Worm (Caenorhabditis elegans) whole organism, L2 larva: ENCODE results near the gene dif-1.

Source experiments
- C34F6.9 ChIP-seq: fragments of 150-350 bp; optimal IDR thresholded peaks from 2 replicates; lab custom pipeline; 2014; ENCODE audit warnings: missing biosample characterization, missing genetic modification characterization
- F13H6.1 ChIP-seq: sonication (generic microtip); optimal IDR thresholded peaks from 2 replicates; lab custom pipeline; 2016; ENCODE audit warnings: missing genetic modification characterization, missing compliant biosample characterization
- R02D3.7 ChIP-seq: fragments of 150-350 bp; optimal IDR thresholded peaks from 2 replicates; lab custom pipeline; 2014; ENCODE audit warnings: missing biosample characterization, missing genetic modification characterization
- Y55F3AM.14 ChIP-seq: fragments of 200-800 bp; sonication (Bioruptor generic); optimal IDR thresholded peaks from 2 replicates; lab custom pipeline; 2018; ENCODE audit warnings: mild to moderate bottlenecking, missing genetic modification characterization, missing compliant biosample characterization
- ZK546.5 ChIP-seq: sonication (generic microtip); optimal IDR thresholded peaks from 2 replicates; lab custom pipeline; 2017; ENCODE audit warnings: missing biosample characterization, missing genetic modification characterization
- alr-1 ChIP-seq: fragments of 150-350 bp; optimal IDR thresholded peaks from 2 replicates; lab custom pipeline; 2014; ENCODE audit warnings: missing biosample characterization, missing genetic modification characterization
- aly-2 ChIP-seq: fragments of 150-350 bp; optimal IDR thresholded peaks from 2 replicates; lab custom pipeline; 2014; ENCODE audit warnings: missing biosample characterization, missing genetic modification characterization
- blmp-1 ChIP-seq: sonication (generic microtip); optimal IDR thresholded peaks from 2 replicates; lab custom pipeline; 2017; ENCODE audit warnings: missing genetic modification characterization, mild to moderate bottlenecking, missing compliant biosample characterization, antibody characterized with exemption, moderate library complexity; ENCODE audit not compliant: insufficient read depth
- ceh-16 ChIP-seq: fragments of 150-350 bp; optimal IDR thresholded peaks from 2 replicates; lab custom pipeline; 2014; ENCODE audit warnings: missing biosample characterization, missing genetic modification characterization
- ceh-82 ChIP-seq: fragments of 150-350 bp; optimal IDR thresholded peaks from 2 replicates; lab custom pipeline; 2014; ENCODE audit warnings: missing biosample characterization, missing genetic modification characterization
- crh-2 ChIP-seq: sonication (generic microtip); optimal IDR thresholded peaks from 2 replicates; lab custom pipeline; 2017; ENCODE audit warnings: missing biosample characterization, missing genetic modification characterization
- egl-27 ChIP-seq: sonication (generic microtip); optimal IDR thresholded peaks from 3 replicates; lab custom pipeline; 2017; ENCODE audit warnings: missing biosample characterization, missing genetic modification reagents, missing genetic modification characterization
- elt-1 ChIP-seq: fragments of 150-350 bp; optimal IDR thresholded peaks from 2 replicates; lab custom pipeline; 2014; ENCODE audit warnings: missing biosample characterization, missing genetic modification characterization
- elt-3 ChIP-seq: sonication (generic microtip); optimal IDR thresholded peaks from 2 replicates; lab custom pipeline; 2017; ENCODE audit warnings: missing biosample characterization, missing genetic modification characterization
- fos-1 ChIP-seq: fragments of 150-350 bp; optimal IDR thresholded peaks from 2 replicates; lab custom pipeline; 2014; ENCODE audit warnings: missing biosample characterization, missing genetic modification characterization
- gmeb-1 ChIP-seq: fragments of 150-350 bp; optimal IDR thresholded peaks from 2 replicates; lab custom pipeline; 2014; ENCODE audit warnings: missing biosample characterization, missing genetic modification characterization
- lin-11 ChIP-seq: fragments of 150-350 bp; sonication (generic microtip); optimal IDR thresholded peaks from 2 replicates; lab custom pipeline; 2014; ENCODE audit warnings: missing biosample characterization, missing genetic modification characterization, inconsistent platforms, mixed read lengths
- lin-13 ChIP-seq: fragments of 150-350 bp; optimal IDR thresholded peaks from 2 replicates; lab custom pipeline; 2014; ENCODE audit warnings: missing biosample characterization, missing genetic modification reagents, missing genetic modification characterization
- lsy-2 ChIP-seq, 2 experiments: fragments of 150-350 bp in 1 of 2; sonication (generic microtip) in 1 of 2; optimal IDR thresholded peaks; 2 replicates each; lab custom pipeline; 2014 to 2017; ENCODE audit warnings: missing biosample characterization in 2 of 2, missing genetic modification characterization in 2 of 2
- mab-5 ChIP-seq: fragments of 150-350 bp; optimal IDR thresholded peaks from 2 replicates; lab custom pipeline; 2014; ENCODE audit warnings: missing biosample characterization, missing genetic modification characterization
- mbf-1 ChIP-seq: sonication (generic microtip); optimal IDR thresholded peaks from 2 replicates; lab custom pipeline; 2017; ENCODE audit warnings: missing biosample characterization, missing genetic modification characterization
- mdl-1 ChIP-seq, 2 experiments: fragments of 150-350 bp in 1 of 2; sonication (generic microtip) in 1 of 2; optimal IDR thresholded peaks; 2 replicates each; lab custom pipeline; 2017; ENCODE audit warnings: missing biosample characterization in 2 of 2, missing genetic modification characterization in 2 of 2
- nhr-10 ChIP-seq: sonication (generic microtip); optimal IDR thresholded peaks from 2 replicates; lab custom pipeline; 2017; ENCODE audit warnings: missing biosample characterization, missing genetic modification characterization
- nhr-12 ChIP-seq: fragments of 150-350 bp; optimal IDR thresholded peaks from 2 replicates; lab custom pipeline; 2014; ENCODE audit warnings: missing biosample characterization, missing genetic modification characterization
- nhr-129 ChIP-seq: fragments of 150-350 bp; optimal IDR thresholded peaks from 2 replicates; lab custom pipeline; 2014; ENCODE audit warnings: missing biosample characterization, missing genetic modification characterization
- nhr-21 ChIP-seq: fragments of 150-350 bp; optimal IDR thresholded peaks from 2 replicates; lab custom pipeline; 2014; ENCODE audit warnings: missing biosample characterization, missing genetic modification characterization
- nhr-23 ChIP-seq: fragments of 150-350 bp; optimal IDR thresholded peaks from 2 replicates; lab custom pipeline; 2014; ENCODE audit warnings: missing biosample characterization, missing genetic modification reagents, missing genetic modification characterization
- nhr-237 ChIP-seq: fragments of 150-350 bp; optimal IDR thresholded peaks from 2 replicates; lab custom pipeline; 2014; ENCODE audit warnings: missing biosample characterization, missing genetic modification characterization
- nhr-25 ChIP-seq: fragments of 150-350 bp; sonication (generic microtip); optimal IDR thresholded peaks from 3 replicates; lab custom pipeline; 2014; ENCODE audit warnings: missing biosample characterization, missing genetic modification characterization
- nhr-6 ChIP-seq: fragments of 150-350 bp; optimal IDR thresholded peaks from 2 replicates; lab custom pipeline; 2014; ENCODE audit warnings: missing biosample characterization, missing genetic modification characterization
- nhr-77 ChIP-seq: fragments of 150-350 bp; optimal IDR thresholded peaks from 2 replicates; lab custom pipeline; 2014; ENCODE audit warnings: missing biosample characterization, missing genetic modification characterization
- peb-1 ChIP-seq: fragments of 150-350 bp; optimal IDR thresholded peaks from 2 replicates; lab custom pipeline; 2014; ENCODE audit warnings: missing biosample characterization, missing genetic modification characterization
- sem-4 ChIP-seq: fragments of 150-350 bp; optimal IDR thresholded peaks from 2 replicates; lab custom pipeline; 2014; ENCODE audit warnings: missing biosample characterization, missing genetic modification reagents, missing genetic modification characterization
- skn-1 ChIP-seq: sonication (generic microtip); optimal IDR thresholded peaks from 2 replicates; lab custom pipeline; 2017; ENCODE audit warnings: missing biosample characterization, missing genetic modification characterization
- sma-3 ChIP-seq: sonication (generic microtip); optimal IDR thresholded peaks from 2 replicates; lab custom pipeline; 2016; ENCODE audit warnings: missing genetic modification reagents, missing genetic modification characterization, missing compliant biosample characterization
- sma-9 ChIP-seq, 2 experiments: fragments of 150-350 bp in 1 of 2; sonication (generic microtip) in 1 of 2; optimal IDR thresholded peaks; 2 replicates each; lab custom pipeline; 2014 to 2016; ENCODE audit warnings: missing genetic modification characterization in 2 of 2, mild to moderate bottlenecking in 1 of 2, missing biosample characterization in 1 of 2, missing compliant biosample characterization in 1 of 2, missing genetic modification reagents in 1 of 2, moderate library complexity in 1 of 2
- snpc-4 ChIP-seq: fragments of 150-350 bp; optimal IDR thresholded peaks from 2 replicates; lab custom pipeline; 2014; ENCODE audit warnings: missing biosample characterization, missing genetic modification characterization
- unc-55 ChIP-seq: fragments of 150-350 bp; sonication (generic microtip); optimal IDR thresholded peaks from 3 replicates; lab custom pipeline; 2014; ENCODE audit warnings: missing biosample characterization, missing genetic modification reagents, missing genetic modification characterization
- unc-62 ChIP-seq: fragments of 150-350 bp; optimal IDR thresholded peaks from 2 replicates; lab custom pipeline; 2014; ENCODE audit warnings: missing biosample characterization, missing genetic modification reagents, missing genetic modification characterization
- zag-1 ChIP-seq: fragments of 150-350 bp; optimal IDR thresholded peaks from 2 replicates; lab custom pipeline; 2014; ENCODE audit warnings: missing biosample characterization, missing genetic modification characterization
- ztf-11 ChIP-seq: sonication (generic microtip); optimal IDR thresholded peaks from 2 replicates; lab custom pipeline; 2017; ENCODE audit warnings: missing biosample characterization, missing genetic modification characterization
- ztf-4 ChIP-seq: fragments of 150-350 bp; optimal IDR thresholded peaks from 2 replicates; lab custom pipeline; 2014; ENCODE audit warnings: missing biosample characterization, missing genetic modification characterization

Gene dif-1

DNA sequence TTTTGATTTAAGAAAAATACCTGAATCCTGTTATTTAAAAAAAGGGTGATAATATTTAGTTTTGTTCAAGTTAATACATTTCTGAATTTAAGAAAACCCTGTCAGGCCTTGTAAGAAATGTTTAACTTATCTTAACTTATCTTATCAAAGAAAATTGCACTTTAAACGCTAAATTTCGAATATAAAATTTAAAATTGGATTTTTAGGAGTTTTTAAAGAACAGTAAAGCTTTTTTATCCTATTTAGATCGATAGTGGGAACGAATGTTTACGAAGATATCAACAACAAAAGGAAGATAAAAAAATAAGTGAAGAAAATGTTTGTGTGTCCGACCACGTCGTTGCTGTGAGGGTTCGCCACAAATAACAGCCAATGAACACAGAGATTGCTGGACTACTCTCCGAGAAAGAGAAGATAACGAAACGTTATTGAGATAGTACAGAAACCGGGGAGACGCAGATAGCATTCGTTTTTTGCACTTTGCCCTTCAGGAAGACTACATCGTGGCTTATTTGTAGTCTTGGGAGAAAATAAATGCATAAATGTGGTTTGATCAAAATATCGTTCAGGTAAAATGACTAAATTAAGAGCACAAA is at the start of gene dif-1:
Gene dif-1 (minus strand): TSS at position 51 of the 596 bp plus-strand sequence.
- no peak for TF ChIP-seq nhr-237
- TF ChIP-seq lsy-2 (tag; optimal IDR thresholded peaks at IDR 0.05; lab: Kevin White, UChicago), result peak in 1 of 2 experiments; percentile 63
- peak; percentile 56 for TF ChIP-seq nhr-129 (tag; lab: Kevin White, UChicago)
- peak; percentile 53 for TF ChIP-seq F13H6.1
- no peak for TF ChIP-seq skn-1 (tag; lab: Kevin White, UChicago)
- TF ChIP-seq gmeb-1 (tag; lab: Kevin White, UChicago), result peak; percentile 43
- peak; percentile 58 for TF ChIP-seq nhr-21 (tag; lab: Kevin White, UChicago)
- TF ChIP-seq crh-2 (tag; lab: Kevin White, UChicago), result peak; percentile 76
- no peak for TF ChIP-seq nhr-23 (tag; lab: Kevin White, UChicago)
- TF ChIP-seq sem-4 (tag; lab: Kevin White, UChicago), result peak; percentile 39
- TF ChIP-seq ceh-82 (tag; lab: Kevin White, UChicago), result no peak
- peak; percentile 14 for TF ChIP-seq sma-3 (GFP tag; lab: Kevin White, UChicago)
- TF ChIP-seq elt-3, result no peak
- TF ChIP-seq egl-27 (tag; lab: Kevin White, UChicago), result no peak
- peak; percentile 41 for TF ChIP-seq C34F6.9 (tag; lab: Kevin White, UChicago)
- TF ChIP-seq nhr-6 (tag; lab: Kevin White, UChicago), result no peak
- TF ChIP-seq ztf-4 (tag; lab: Kevin White, UChicago), result no peak
- no peak for TF ChIP-seq alr-1 (tag; lab: Kevin White, UChicago)
- TF ChIP-seq fos-1 (tag; lab: Kevin White, UChicago), result peak; percentile 51
- no peak for TF ChIP-seq aly-2 (tag; lab: Kevin White, UChicago)
- TF ChIP-seq nhr-12 (tag; lab: Kevin White, UChicago), result no peak
- no peak for TF ChIP-seq mab-5 (tag; lab: Kevin White, UChicago)
- TF ChIP-seq sma-9 (GFP tag; optimal IDR thresholded peaks at IDR 0.05; lab: Kevin White, UChicago), result peak; percentile 47
- no peak for TF ChIP-seq sma-9 (tag; optimal IDR thresholded peaks at IDR 0.05; lab: Kevin White, UChicago)
- TF ChIP-seq elt-1 (tag; lab: Kevin White, UChicago), result no peak
- TF ChIP-seq peb-1 (tag; lab: Kevin White, UChicago), result no peak
- TF ChIP-seq lin-11, result no peak
- no peak for TF ChIP-seq blmp-1 (tag; lab: Kevin White, UChicago)
- TF ChIP-seq snpc-4 (tag; lab: Kevin White, UChicago), result no peak
- no peak for TF ChIP-seq zag-1
- TF ChIP-seq Y55F3AM.14 (GFP tag; lab: Kevin White, UChicago), result no peak
- no peak for TF ChIP-seq ztf-11 (tag; lab: Kevin White, UChicago)

ce11 chrIV:7588631-7589030 is 35.8 kb upstream of the dif-1 start, which contains the start of gene cla-1:
Gene cla-1 (plus strand): TSS chrIV:7588931.
- peak; percentile 45 for TF ChIP-seq sem-4 (tag; lab: Kevin White, UChicago)
- no peak for TF ChIP-seq mbf-1 (tag; lab: Kevin White, UChicago)
- TF ChIP-seq unc-55, result peak; percentile 46
- no peak for TF ChIP-seq nhr-10 (tag; lab: Kevin White, UChicago)
- TF ChIP-seq, all 48 proteins: peak for 2

- TF ChIP-seq sma-3 (GFP tag; lab: Kevin White, UChicago), result no peak
- TF ChIP-seq alr-1 (tag; lab: Kevin White, UChicago), result no peak
- no peak for TF ChIP-seq snpc-4 (tag; lab: Kevin White, UChicago)
- no peak for TF ChIP-seq nhr-25 (tag; lab: Kevin White, UChicago)
- TF ChIP-seq ztf-11 (tag; lab: Kevin White, UChicago), result no peak
- no peak for TF ChIP-seq aly-2 (tag; lab: Kevin White, UChicago)
- TF ChIP-seq unc-62 (GFP tag; lab: Kevin White, UChicago), result no peak
- TF ChIP-seq mdl-1 (tag; optimal IDR thresholded peaks at IDR 0.05; lab: Kevin White, UChicago), result no peak
- no peak for TF ChIP-seq skn-1 (tag; lab: Kevin White, UChicago)
- no peak for TF ChIP-seq lin-11
- TF ChIP-seq sem-4 (tag; lab: Kevin White, UChicago), result no peak
- no peak for TF ChIP-seq R02D3.7 (tag; lab: Kevin White, UChicago)
- TF ChIP-seq elt-3, result no peak
- no peak for TF ChIP-seq nhr-77 (tag; lab: Kevin White, UChicago)
- no peak for TF ChIP-seq gmeb-1 (tag; lab: Kevin White, UChicago)
- no peak for TF ChIP-seq Y55F3AM.14 (GFP tag; lab: Kevin White, UChicago)
- no peak for TF ChIP-seq ZK546.5 (tag; lab: Kevin White, UChicago)
- TF ChIP-seq lin-13 (GFP tag; lab: Kevin White, UChicago), result no peak
- no peak for TF ChIP-seq ceh-16 (tag; lab: Kevin White, UChicago)
- TF ChIP-seq, all 48 proteins: peak for 0
Observed at ce11 chrIV:7586972-7587371, 34.2 kb upstream of the dif-1 start.
